Worm (Caenorhabditis elegans): Measurements from ENCODE around the gene T04F3.4.

The T04F3.4 gene

DNA sequence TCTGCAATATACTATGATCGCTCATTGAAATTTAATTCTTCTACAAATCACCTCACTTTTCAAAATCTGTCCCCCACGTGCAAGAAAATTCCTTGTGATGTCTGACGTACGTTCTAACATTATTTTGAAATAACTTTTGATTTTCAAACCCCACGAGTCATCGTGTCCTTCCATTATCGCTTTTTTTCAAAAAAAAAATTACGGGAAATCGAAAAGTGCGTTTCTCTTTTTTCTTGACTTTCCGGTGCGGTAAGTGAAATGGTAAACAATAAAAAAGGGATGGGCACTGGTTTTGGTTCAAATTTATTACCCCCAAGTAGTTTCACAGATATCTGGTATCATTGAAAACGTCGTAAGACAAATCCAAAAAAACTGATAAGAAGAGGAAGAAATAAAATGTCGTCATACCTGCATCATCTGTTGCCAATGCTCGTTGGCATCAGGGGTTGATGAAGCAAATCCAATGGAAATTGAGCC, 40.7 kb upstream of the T04F3.4 start (continued):
- TF ChIP-seq mef-2 (tag; optimal IDR thresholded peaks at IDR 0.05) (no peak), egl-13 (tag; optimal IDR thresholded peaks at IDR 0.05) (no peak), snu-23 (GFP tag; optimal IDR thresholded peaks at IDR 0.05) (peak; percentile 40), skn-1 (tag; optimal IDR thresholded peaks at IDR 0.05) (no peak), nhr-85 (tag) (peak; percentile 95), xbp-1 (tag; optimal IDR thresholded peaks at IDR 0.05) (no peak), mab-9 (GFP tag; IDR thresholded peaks at IDR 0.05) (no peak), zag-1 (tag; optimal IDR thresholded peaks at IDR 0.05) (no peak), nhr-84 (tag; optimal IDR thresholded peaks at IDR 0.05) (no peak), unc-62 (GFP tag; optimal IDR thresholded peaks at IDR 0.05) (no peak), lin-39 (tag; optimal IDR thresholded peaks at IDR 0.05) (no peak), ama-1 (optimal IDR thresholded peaks at IDR 0.05) (no peak), C04F5.9 (tag; optimal IDR thresholded peaks at IDR 0.05) (no peak), nhr-19 (GFP tag; conservative IDR thresholded peaks at IDR 0.05) (peak; percentile 62), Y116A8C.19 (tag; optimal IDR thresholded peaks at IDR 0.05; ENCODE audit: borderline replicate concordance) (no peak), blmp-1 (tag; optimal IDR thresholded peaks at IDR 0.05) (peak; percentile 85), tbx-2 (tag; optimal IDR thresholded peaks at IDR 0.05) (peak; percentile 29), nhr-47 (tag; optimal IDR thresholded peaks at IDR 0.05) (peak; percentile 49), F16B12.6 (tag; optimal IDR thresholded peaks at IDR 0.05) (no peak), aha-1 (tag; optimal IDR thresholded peaks at IDR 0.05) (no peak), unc-130 (tag; optimal IDR thresholded peaks at IDR 0.05) (no peak), nhr-77 (tag; optimal IDR thresholded peaks at IDR 0.05) (no peak), nhr-90 (tag; optimal IDR thresholded peaks at IDR 0.05; ENCODE audit: poor library complexity) (peak; percentile 32), lir-3 (tag; optimal IDR thresholded peaks at IDR 0.05; ENCODE audit: poor library complexity) (no peak), mep-1 (tag; optimal IDR thresholded peaks at IDR 0.05) (no peak), hpl-2 (GFP tag; optimal IDR thresholded peaks at IDR 0.05) (no peak), C34B4.2 (tag; optimal IDR thresholded peaks at IDR 0.05) (no peak), ceh-63 (GFP tag; optimal IDR thresholded peaks at IDR 0.05) (no peak), hlh-17 (GFP tag; optimal IDR thresholded peaks at IDR 0.05; ENCODE audit: borderline replicate concordance) (no peak), dsc-1 (tag; optimal IDR thresholded peaks at IDR 0.05) (no peak), efl-1 (optimal IDR thresholded peaks at IDR 0.05) (no peak), efl-1 (GFP tag; optimal IDR thresholded peaks at IDR 0.05 in 1 of 2) (peak in 1 of 2 experiments; percentile 79), tlp-1 (tag; optimal IDR thresholded peaks at IDR 0.05) (no peak), dpl-1 (GFP tag; optimal IDR thresholded peaks at IDR 0.05) (no peak), aly-2 (tag; optimal IDR thresholded peaks at IDR 0.05) (no peak), lin-14 (GFP tag; optimal IDR thresholded peaks at IDR 0.05) (peak; percentile 66), C16A3.4 (tag; optimal IDR thresholded peaks at IDR 0.05) (no peak), zip-4 (GFP tag; optimal IDR thresholded peaks at IDR 0.05) (no peak), alr-1 (tag; optimal IDR thresholded peaks at IDR 0.05; ENCODE audit: borderline replicate concordance) (no peak), fkh-4 (tag; optimal IDR thresholded peaks at IDR 0.05; ENCODE audit: borderline replicate concordance) (no peak), nhr-237 (tag; optimal IDR thresholded peaks at IDR 0.05) (no peak), vab-15 (tag; optimal IDR thresholded peaks at IDR 0.05) (no peak), unc-30 (tag; optimal IDR thresholded peaks at IDR 0.05) (no peak), ztf-4 (tag; optimal IDR thresholded peaks at IDR 0.05) (no peak), fos-1 (tag; optimal IDR thresholded peaks at IDR 0.05) (no peak), pag-3 (tag; optimal IDR thresholded peaks at IDR 0.05; ENCODE audit: borderline replicate concordance, insufficient read depth) (no peak), rnt-1 (tag; optimal IDR thresholded peaks at IDR 0.05) (no peak), isw-1 (GFP tag; IDR thresholded peaks at IDR 0.05) (no peak), lin-15B (tag; optimal IDR thresholded peaks at IDR 0.05) (no peak), fkh-8 (tag; optimal IDR thresholded peaks at IDR 0.05) (no peak), nhr-28 (tag; optimal IDR thresholded peaks at IDR 0.05) (no peak), unc-86 (tag; optimal IDR thresholded peaks at IDR 0.05) (no peak), snpc-4 (tag; optimal IDR thresholded peaks at IDR 0.05) (no peak), ceh-90 (tag; optimal IDR thresholded peaks at IDR 0.05) (no peak), unc-98 (GFP tag; IDR thresholded peaks at IDR 0.05) (no peak)
